Worm (Caenorhabditis elegans): ENCODE data around the gene T08D2.4.
A peak's percentile ranks its signal among the peaks of the same experiment; 100 is the strongest.
"Not testable (repeated sequence)": the region's sequence is repeated elsewhere in the genome, so short reads cannot be mapped to it uniquely, and the experiment has no call there.

T08D2.4 gene

DNA sequence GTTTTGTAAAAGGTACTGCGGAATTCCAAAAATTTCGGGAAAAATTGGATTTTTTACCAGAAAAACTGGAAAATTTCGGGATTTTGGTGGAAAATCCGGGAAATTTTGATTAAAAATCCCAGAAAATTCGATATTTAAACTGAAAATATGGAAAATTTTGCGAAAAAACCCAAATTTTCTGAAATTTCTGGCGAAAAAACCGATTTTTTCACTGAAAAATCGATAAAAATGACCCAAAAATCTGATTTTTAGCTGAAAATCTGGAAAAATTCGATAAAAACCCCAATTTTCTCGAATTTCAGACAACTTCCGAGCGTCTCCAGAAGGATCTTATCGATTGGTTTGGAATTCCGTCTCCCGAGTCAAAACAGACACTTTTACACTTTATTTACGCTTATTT lies 15.3 kb downstream of the T08D2.4 start, which contains the start of gene T08D2.8 (continued):
- TF ChIP-seq Y105C5A.15 (GFP tag; IDR thresholded peaks at IDR 0.05) (no peak), Y48G9A.11 (GFP tag; IDR thresholded peaks at IDR 0.05) (no peak), dpl-1 (GFP tag; optimal IDR thresholded peaks at IDR 0.05) (no peak)

DNA sequence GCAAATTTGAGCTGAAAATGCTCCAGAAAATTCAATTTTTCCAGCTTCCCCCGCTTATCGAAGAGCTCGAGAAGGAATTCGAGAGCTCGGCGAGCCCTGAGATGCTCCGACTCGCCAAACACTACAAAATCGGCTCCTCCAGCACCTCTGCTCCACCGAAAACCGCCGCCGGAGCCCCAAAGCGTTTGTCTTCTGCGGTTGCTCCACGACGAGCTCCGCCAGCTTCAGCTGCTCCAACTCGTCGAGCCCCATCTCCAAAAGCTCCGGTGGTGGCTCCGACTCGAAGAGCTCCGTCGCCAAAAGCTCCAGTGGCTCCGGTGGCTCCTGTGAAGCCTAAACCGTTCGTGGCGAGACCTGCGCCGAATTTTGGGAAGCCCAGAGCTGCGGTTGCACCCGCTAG lies 19.2 kb downstream of the T08D2.4 start:
- TF ChIP-seq jun-1 (tag; optimal IDR thresholded peaks at IDR 0.05) (no peak), set-16 (GFP tag; IDR thresholded peaks at IDR 0.05) (peak; percentile 95), unc-39 (tag; optimal IDR thresholded peaks at IDR 0.05) (no peak)

DNA sequence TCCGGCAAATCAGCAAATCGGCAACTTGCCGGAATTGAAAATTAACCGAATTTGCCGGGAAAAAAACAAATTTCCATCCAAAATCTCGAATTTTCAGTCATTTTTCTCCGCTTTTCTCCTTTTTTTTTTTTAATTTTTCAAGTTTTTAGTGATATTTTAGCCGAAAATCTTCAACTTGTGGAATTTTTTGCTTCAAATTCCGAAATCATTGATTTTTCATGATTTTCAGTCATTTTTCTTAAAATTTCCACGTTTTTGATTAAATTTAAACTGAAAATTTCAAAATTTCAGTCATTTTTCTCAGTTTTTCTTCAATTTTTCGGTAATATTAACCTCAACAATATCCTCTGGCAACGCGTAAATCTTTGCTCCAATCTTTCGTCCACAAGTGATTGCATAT lies 32.5 kb downstream of the T08D2.4 start, which contains the start of gene Y73B3B.3:
Gene Y73B3B.3 (plus strand): TSS at position 301 of the 400 bp plus-strand sequence.
- peak in 1 of 2 experiments; percentile 5 for TF ChIP-seq unc-62 (GFP tag; optimal IDR thresholded peaks at IDR 0.05 in 1 of 2)
- TF ChIP-seq unc-62 (tag; optimal IDR thresholded peaks at IDR 0.05) = not testable (repeated sequence)

DNA sequence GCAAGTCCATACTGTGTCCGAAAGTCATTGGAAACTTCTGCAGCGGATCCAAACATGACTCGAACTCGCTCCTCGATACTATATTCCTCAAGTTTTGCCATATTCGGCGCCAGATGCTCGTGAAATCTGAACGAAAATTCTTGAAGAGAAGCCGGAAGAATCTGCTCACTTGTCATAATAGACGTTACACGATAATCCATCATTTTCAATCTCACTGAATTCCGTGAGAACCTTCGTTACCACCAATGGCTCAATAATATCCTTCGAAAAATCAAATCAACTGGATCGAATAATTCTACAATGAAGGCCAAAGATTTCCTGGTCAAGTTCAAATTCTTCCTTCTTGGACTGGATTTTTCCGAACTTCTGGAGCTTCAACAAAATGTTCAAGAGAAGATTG lies 33.9 kb downstream of the T08D2.4 start, which contains the start of gene Y73B3B.1:
Gene Y73B3B.1 (minus strand): TSS at position 101 of the 400 bp plus-strand sequence.
- TF ChIP-seq saeg-2 (GFP tag; IDR thresholded peaks at IDR 0.05); aly-2 (tag; optimal IDR thresholded peaks at IDR 0.05); snpc-1.2 (GFP tag; IDR thresholded peaks at IDR 0.05): not testable (repeated sequence)

DNA sequence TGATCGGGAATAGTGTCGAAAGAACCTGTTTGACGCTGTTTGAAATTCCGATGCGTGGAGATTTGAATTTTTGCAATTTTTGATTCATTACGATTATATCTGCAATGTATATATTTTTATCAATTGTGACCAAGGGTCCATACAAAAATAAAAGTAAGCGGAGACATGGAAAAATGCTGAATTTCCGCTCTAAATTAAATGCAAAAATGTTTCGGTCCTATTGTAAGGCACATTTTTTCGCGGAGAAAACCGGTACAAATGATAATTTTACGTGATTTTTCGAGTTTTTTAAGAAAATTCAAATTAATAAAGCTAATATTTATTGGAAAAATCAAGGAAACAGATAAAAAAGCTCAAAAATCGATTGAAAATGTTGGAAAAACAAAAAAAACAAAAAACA lies 38.3 kb downstream of the T08D2.4 start, which contains the start of gene set-28:
Gene set-28 (minus strand): TSS at position 101 of the 400 bp plus-strand sequence.
- TF ChIP-seq set-16 (GFP tag; IDR thresholded peaks at IDR 0.05); ces-1 (GFP tag; optimal IDR thresholded peaks at IDR 0.05); php-3 (GFP tag; IDR thresholded peaks at IDR 0.05): not testable (repeated sequence)
